Worm (Caenorhabditis elegans) whole organism, L4 larva: ENCODE data around the gene fut-1.

Experiments
- D1046.2 ChIP-seq: fragments of 200-800 bp; sonication (Bioruptor generic); IDR thresholded peaks from 2 replicates; pipeline ENCODE4 v1.3.6; 2022; ENCODE audit warnings: missing genetic modification characterization, missing compliant biosample characterization
- F10B5.3 ChIP-seq: sonication (generic microtip); optimal IDR thresholded peaks from 2 replicates; lab custom pipeline; 2016; ENCODE audit warnings: mild to moderate bottlenecking, missing genetic modification characterization, missing compliant biosample characterization
- F26F4.8 ChIP-seq: fragments of 200-800 bp; sonication (Bioruptor generic); conservative IDR thresholded peaks from 2 replicates; pipeline ENCODE4 v1.3.6; 2022; ENCODE audit warnings: missing genetic modification characterization, missing compliant biosample characterization
- F37D6.2 ChIP-seq: sonication (generic microtip); optimal IDR thresholded peaks from 2 replicates; lab custom pipeline; 2016; ENCODE audit warnings: mild to moderate bottlenecking, missing genetic modification characterization, missing compliant biosample characterization
- F49E8.2 ChIP-seq: sonication (generic microtip); optimal IDR thresholded peaks from 2 replicates; lab custom pipeline; 2016; ENCODE audit warnings: missing compliant biosample characterization, mild to moderate bottlenecking, missing genetic modification characterization, borderline replicate concordance
- R02D3.7 ChIP-seq: fragments of 150-350 bp; sonication (generic microtip); optimal IDR thresholded peaks from 3 replicates; lab custom pipeline; 2014; ENCODE audit warnings: missing biosample characterization, missing genetic modification characterization
- T20F7.1 ChIP-seq: fragments of 200-800 bp; sonication (Bioruptor generic); optimal IDR thresholded peaks from 2 replicates; lab custom pipeline; 2018; ENCODE audit warnings: mild to moderate bottlenecking, missing genetic modification characterization, missing compliant biosample characterization
- Y105C5A.15 ChIP-seq: fragments of 200-800 bp; sonication (Bioruptor generic); IDR thresholded peaks from 2 replicates; pipeline ENCODE4 v1.3.6; 2022; ENCODE audit warnings: missing genetic modification characterization, missing compliant biosample characterization
- Y48G9A.11 ChIP-seq: fragments of 200-800 bp; sonication (Bioruptor generic); IDR thresholded peaks from 2 replicates; pipeline ENCODE4 v1.3.6; 2022; ENCODE audit warnings: missing genetic modification reagents, missing genetic modification characterization, missing compliant biosample characterization
- arid-1 ChIP-seq: fragments of 200-800 bp; sonication (Bioruptor generic); conservative IDR thresholded peaks from 2 replicates; pipeline ENCODE4 v1.3.6; 2022; ENCODE audit warnings: missing genetic modification reagents, missing genetic modification characterization, missing compliant biosample characterization
- attf-4 ChIP-seq: sonication (generic microtip); optimal IDR thresholded peaks from 3 replicates; lab custom pipeline; 2017; ENCODE audit warnings: missing biosample characterization, missing genetic modification characterization
- ceh-44 ChIP-seq: fragments of 200-800 bp; sonication (Bioruptor generic); IDR thresholded peaks from 2 replicates; pipeline ENCODE4 v1.3.6; 2022; ENCODE audit warnings: missing genetic modification reagents, missing genetic modification characterization, missing compliant biosample characterization
- cey-2 ChIP-seq: sonication (generic microtip); optimal IDR thresholded peaks from 3 replicates; lab custom pipeline; 2017; ENCODE audit warnings: missing genetic modification characterization, mild to moderate bottlenecking, missing compliant biosample characterization, antibody characterized with exemption, borderline replicate concordance; ENCODE audit not compliant: insufficient read depth
- ctbp-1 ChIP-seq: fragments of 200-800 bp; sonication (Bioruptor generic); IDR thresholded peaks from 2 replicates; pipeline ENCODE4 v1.3.6; 2022; ENCODE audit warnings: missing genetic modification reagents, missing genetic modification characterization, missing compliant biosample characterization
- daf-12 ChIP-seq: fragments of 150-350 bp; optimal IDR thresholded peaks from 2 replicates; lab custom pipeline; 2014; ENCODE audit warnings: missing biosample characterization, missing genetic modification reagents, missing genetic modification characterization
- dmd-6 ChIP-seq: fragments of 200-800 bp; sonication (Bioruptor generic); IDR thresholded peaks from 2 replicates; pipeline ENCODE4 v1.3.6; 2022; ENCODE audit warnings: missing genetic modification reagents, missing genetic modification characterization, missing compliant biosample characterization
- dmd-9 ChIP-seq: fragments of 200-800 bp; sonication (Bioruptor generic); IDR thresholded peaks from 2 replicates; pipeline ENCODE4 v1.3.6; 2022; ENCODE audit warnings: missing genetic modification reagents, missing genetic modification characterization, missing compliant biosample characterization
- dpl-1 ChIP-seq: fragments of 150-350 bp; optimal IDR thresholded peaks from 2 replicates; lab custom pipeline; 2014; ENCODE audit warnings: missing biosample characterization, missing genetic modification reagents, missing genetic modification characterization
- duxl-1 ChIP-seq: sonication (generic microtip); optimal IDR thresholded peaks from 2 replicates; lab custom pipeline; 2016; ENCODE audit warnings: mild to moderate bottlenecking, missing genetic modification characterization, moderate library complexity, missing compliant biosample characterization; ENCODE audit not compliant: poor library complexity
- dve-1 ChIP-seq: sonication (generic microtip); optimal IDR thresholded peaks from 2 replicates; lab custom pipeline; 2017; ENCODE audit warnings: antibody characterized with exemption, mild to moderate bottlenecking, missing genetic modification characterization, missing compliant biosample characterization; ENCODE audit not compliant: insufficient read depth
- egl-27 ChIP-seq: sonication (generic microtip); optimal IDR thresholded peaks from 3 replicates; lab custom pipeline; 2017; ENCODE audit warnings: missing biosample characterization, missing genetic modification reagents, missing genetic modification characterization
- egl-43 ChIP-seq: fragments of 200-800 bp; sonication (Bioruptor generic); IDR thresholded peaks from 2 replicates; pipeline ENCODE4 v1.3.6; 2022; ENCODE audit warnings: missing genetic modification reagents, missing genetic modification characterization, missing compliant biosample characterization
- fkh-10 ChIP-seq: fragments of 150-350 bp; optimal IDR thresholded peaks from 2 replicates; lab custom pipeline; 2014; ENCODE audit warnings: missing biosample characterization, missing genetic modification reagents, missing genetic modification characterization
- hlh-11 ChIP-seq: fragments of 200-800 bp; sonication (Bioruptor generic); optimal IDR thresholded peaks from 2 replicates; lab custom pipeline; 2018; ENCODE audit warnings: mild to moderate bottlenecking, missing genetic modification characterization, missing compliant biosample characterization
- lin-13 ChIP-seq: fragments of 150-350 bp; optimal IDR thresholded peaks from 2 replicates; lab custom pipeline; 2014; ENCODE audit warnings: missing biosample characterization, missing genetic modification reagents, missing genetic modification characterization
- lin-15B ChIP-seq: fragments of 150-350 bp; sonication (generic microtip); optimal IDR thresholded peaks from 3 replicates; lab custom pipeline; 2014; ENCODE audit warnings: missing biosample characterization, missing genetic modification characterization
- lin-29 ChIP-seq: fragments of 200-800 bp; sonication (Bioruptor generic); IDR thresholded peaks from 2 replicates; pipeline ENCODE4 v1.3.6; 2022; ENCODE audit warnings: missing genetic modification reagents, missing genetic modification characterization, missing compliant biosample characterization
- lin-39 ChIP-seq: fragments of 150-350 bp; optimal IDR thresholded peaks from 2 replicates; lab custom pipeline; 2014; ENCODE audit warnings: missing biosample characterization, missing genetic modification reagents, missing genetic modification characterization
- lsy-2 ChIP-seq, 2 experiments: fragments of 150-350 bp in 1 of 2; sonication (generic microtip) in 1 of 2; optimal IDR thresholded peaks; 2 replicates each; lab custom pipeline; 2014 to 2017; ENCODE audit warnings: missing biosample characterization in 2 of 2, missing genetic modification characterization in 2 of 2
- mep-1 ChIP-seq: fragments of 150-350 bp; sonication (generic microtip); optimal IDR thresholded peaks from 3 replicates; lab custom pipeline; 2014; ENCODE audit warnings: missing biosample characterization, missing genetic modification characterization
- mes-2 ChIP-seq: sonication (generic microtip); optimal IDR thresholded peaks from 2 replicates; lab custom pipeline; 2016; ENCODE audit warnings: missing genotype, mild to moderate bottlenecking, missing genetic modification characterization, missing compliant biosample characterization; ENCODE audit not compliant: poor library complexity, severe bottlenecking
- nhr-11 ChIP-seq: fragments of 150-350 bp; optimal IDR thresholded peaks from 2 replicates; lab custom pipeline; 2014; ENCODE audit warnings: missing biosample characterization, missing genetic modification characterization
- nhr-237 ChIP-seq: sonication (generic microtip); optimal IDR thresholded peaks from 2 replicates; lab custom pipeline; 2017; ENCODE audit warnings: missing biosample characterization, missing genetic modification characterization
- nhr-25 ChIP-seq: sonication (generic microtip); optimal IDR thresholded peaks from 2 replicates; lab custom pipeline; 2017; ENCODE audit warnings: missing genetic modification characterization, mild to moderate bottlenecking, missing compliant biosample characterization, antibody characterized with exemption, moderate library complexity, borderline replicate concordance; ENCODE audit not compliant: insufficient read depth
- nhr-28 ChIP-seq: fragments of 150-350 bp; optimal IDR thresholded peaks from 2 replicates; lab custom pipeline; 2014; ENCODE audit warnings: missing biosample characterization, missing genetic modification characterization
- nhr-41 ChIP-seq: fragments of 200-800 bp; sonication (Bioruptor generic); IDR thresholded peaks from 2 replicates; pipeline ENCODE4 v1.3.6; 2022; ENCODE audit warnings: missing genetic modification reagents, missing genetic modification characterization, missing compliant biosample characterization
- nhr-48 ChIP-seq: sonication (generic microtip); optimal IDR thresholded peaks from 2 replicates; lab custom pipeline; 2016; ENCODE audit warnings: mild to moderate bottlenecking, missing genetic modification characterization, missing compliant biosample characterization
- nhr-6 ChIP-seq: fragments of 150-350 bp; optimal IDR thresholded peaks from 2 replicates; lab custom pipeline; 2014; ENCODE audit warnings: missing biosample characterization, missing genetic modification characterization
- nhr-76 ChIP-seq: fragments of 150-350 bp; optimal IDR thresholded peaks from 2 replicates; lab custom pipeline; 2014; ENCODE audit warnings: missing biosample characterization, missing genetic modification characterization
- nhr-77 ChIP-seq: fragments of 150-350 bp; optimal IDR thresholded peaks from 2 replicates; lab custom pipeline; 2014; ENCODE audit warnings: missing biosample characterization, missing genetic modification characterization
- php-3 ChIP-seq: fragments of 200-800 bp; sonication (Bioruptor generic); IDR thresholded peaks from 2 replicates; pipeline ENCODE4 v1.3.6; 2022; ENCODE audit warnings: missing genetic modification reagents, missing genetic modification characterization, missing compliant biosample characterization
- pqm-1 ChIP-seq: sonication (generic microtip); optimal IDR thresholded peaks from 2 replicates; lab custom pipeline; 2017; ENCODE audit warnings: missing biosample characterization, missing genetic modification characterization
- rbr-2 ChIP-seq: sonication (generic microtip); optimal IDR thresholded peaks from 2 replicates; lab custom pipeline; 2016; ENCODE audit warnings: missing genotype, missing genetic modification characterization, missing compliant biosample characterization
- snpc-1.2 ChIP-seq: fragments of 200-800 bp; sonication (Bioruptor generic); IDR thresholded peaks from 2 replicates; pipeline ENCODE4 v1.3.6; 2022; ENCODE audit warnings: missing genetic modification reagents, missing genetic modification characterization, missing compliant biosample characterization
- spr-3 ChIP-seq: fragments of 200-800 bp; sonication (Bioruptor generic); optimal IDR thresholded peaks from 2 replicates; lab custom pipeline; 2018; ENCODE audit warnings: mild to moderate bottlenecking, missing genetic modification characterization, missing compliant biosample characterization
- tag-97 ChIP-seq: fragments of 200-800 bp; sonication (Bioruptor generic); IDR thresholded peaks from 2 replicates; pipeline ENCODE4 v1.3.6; 2022; ENCODE audit warnings: missing genetic modification characterization, missing compliant biosample characterization
- vab-7 ChIP-seq: fragments of 200-800 bp; sonication (Bioruptor generic); IDR thresholded peaks from 2 replicates; pipeline ENCODE4 v1.3.6; 2022; ENCODE audit warnings: missing genetic modification reagents, missing genetic modification characterization, missing compliant biosample characterization
- zfp-2 ChIP-seq: sonication (generic microtip); optimal IDR thresholded peaks from 2 replicates; lab custom pipeline; 2016; ENCODE audit warnings: mild to moderate bottlenecking, missing genetic modification characterization, missing compliant biosample characterization
- zfp-3 ChIP-seq: fragments of 200-800 bp; sonication (Bioruptor generic); conservative IDR thresholded peaks from 2 replicates; pipeline ENCODE4 v1.3.6; 2022; ENCODE audit warnings: missing genetic modification reagents, missing genetic modification characterization, missing compliant biosample characterization
- zip-2 ChIP-seq: fragments of 150-350 bp; optimal IDR thresholded peaks from 2 replicates; lab custom pipeline; 2014; ENCODE audit warnings: missing biosample characterization, missing genetic modification characterization
- ztf-7 ChIP-seq: fragments of 150-350 bp; optimal IDR thresholded peaks from 2 replicates; lab custom pipeline; 2014; ENCODE audit warnings: missing biosample characterization, missing genetic modification characterization

Gene fut-1

DNA sequence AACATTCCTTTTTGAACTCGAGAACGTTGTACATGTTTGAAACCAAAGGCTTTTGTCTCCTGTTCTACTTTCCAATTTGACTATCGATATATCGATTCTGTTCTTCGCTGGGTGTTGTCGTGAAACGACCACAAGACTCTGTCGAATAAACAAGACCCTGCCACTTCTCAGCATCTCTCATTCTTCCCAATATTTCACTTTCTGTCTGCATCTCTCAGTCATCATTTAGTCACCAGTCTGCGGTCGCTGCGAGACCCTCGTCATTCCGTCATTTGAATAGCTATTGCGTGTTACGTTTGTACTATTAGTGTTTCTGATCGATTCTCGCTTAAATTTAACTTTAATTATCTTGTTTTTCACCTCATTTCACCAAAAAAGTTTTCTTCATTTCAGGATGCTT is 28.0 kb upstream of the fut-1 start (continued):
- TF ChIP-seq cey-2 (tag; lab: Kevin White, UChicago) (peak; percentile 52), lin-13 (GFP tag; lab: Kevin White, UChicago) (peak; percentile 59), attf-4 (tag; lab: Kevin White, UChicago) (no peak), D1046.2 (no peak), dmd-6 (GFP tag; lab: Robert Waterston, UW) (peak; percentile 91), egl-43 (GFP tag; lab: Robert Waterston, UW) (peak; percentile 81; the same call in 1 of the 2 replicates), spr-3 (GFP tag; lab: Kevin White, UChicago) (no peak), fkh-10 (GFP tag; lab: Kevin White, UChicago) (peak; percentile 67), ztf-7 (tag; lab: Kevin White, UChicago) (peak; percentile 78), tag-97 (GFP tag; lab: Robert Waterston, UW) (no peak), F26F4.8 (GFP tag; lab: Robert Waterston, UW) (no peak), lsy-2 (tag; optimal IDR thresholded peaks at IDR 0.05; lab: Kevin White, UChicago) (peak; percentile 74 to 94), snpc-1.2 (peak; percentile 58), php-3 (GFP tag; lab: Robert Waterston, UW) (peak; percentile 81), lin-39 (no peak), dve-1 (tag; lab: Kevin White, UChicago) (peak; percentile 97), zip-2 (tag; lab: Kevin White, UChicago) (peak; percentile 59), F49E8.2 (tag; lab: Kevin White, UChicago) (no peak), R02D3.7 (tag; lab: Kevin White, UChicago) (no peak), vab-7 (peak; percentile 61), Y105C5A.15 (GFP tag; lab: Robert Waterston, UW) (no peak), nhr-76 (tag; lab: Kevin White, UChicago) (peak; percentile 20), T20F7.1 (GFP tag; lab: Kevin White, UChicago) (peak; percentile 80), nhr-28 (peak; percentile 89), nhr-48 (tag; lab: Kevin White, UChicago) (peak; percentile 70), zfp-2 (tag; lab: Kevin White, UChicago) (peak; percentile 61), Y48G9A.11 (GFP tag; lab: Robert Waterston, UW) (no peak), nhr-6 (tag; lab: Kevin White, UChicago) (peak; percentile 89), rbr-2 (peak; percentile 93), lin-29 (peak; percentile 51; the same call in 1 of the 2 replicates), dmd-9 (GFP tag; lab: Robert Waterston, UW) (no peak), ctbp-1 (peak; percentile 84), dpl-1 (GFP tag; lab: Kevin White, UChicago) (peak; percentile 78), ceh-44 (GFP tag; lab: Robert Waterston, UW) (no peak), hlh-11 (peak; percentile 94), arid-1 (GFP tag; lab: Robert Waterston, UW) (peak; percentile 66; the same call in 1 of the 2 replicates), pqm-1 (tag; lab: Kevin White, UChicago) (peak; percentile 22), F37D6.2 (tag; lab: Kevin White, UChicago) (peak; percentile 58), egl-27 (no peak), mes-2 (tag; lab: Kevin White, UChicago) (peak; percentile 88), duxl-1 (tag; lab: Kevin White, UChicago) (peak; percentile 77), lin-15B (tag; lab: Kevin White, UChicago) (peak; percentile 6), nhr-25 (tag; lab: Kevin White, UChicago) (peak; percentile 83), daf-12 (no peak), nhr-11 (tag; lab: Kevin White, UChicago) (peak; percentile 97), nhr-77 (peak; percentile 87), nhr-41 (GFP tag; lab: Robert Waterston, UW) (peak; percentile 35; the same call in 1 of the 2 replicates), F10B5.3 (no peak), nhr-237 (tag; lab: Kevin White, UChicago) (no peak), mep-1 (tag; lab: Kevin White, UChicago) (peak; percentile 88), zfp-3 (GFP tag; lab: Robert Waterston, UW) (peak; percentile 86)
